Worm (Caenorhabditis elegans): ENCODE measurements around the gene R05H5.4.
A peak's percentile ranks its signal among the peaks of the same experiment; 100 is the strongest.

Gene R05H5.4

ce11 chrII:10172436-10172973 is 27.3 kb downstream of the R05H5.4 start, which contains the start of gene wbp-11:
Gene wbp-11, plus strand, starts transcription at chrII:10172923.
- TF ChIP-seq ceh-36 (tag; optimal IDR thresholded peaks at IDR 0.05) (no peak), B0310.2 (tag; optimal IDR thresholded peaks at IDR 0.05) (no peak), hnd-1 (tag; optimal IDR thresholded peaks at IDR 0.05) (no peak), tra-4 (tag; optimal IDR thresholded peaks at IDR 0.05) (no peak), tbx-11 (GFP tag; IDR thresholded peaks at IDR 0.05) (no peak), ets-7 (tag; optimal IDR thresholded peaks at IDR 0.05) (no peak), hmbx-1 (tag; optimal IDR thresholded peaks at IDR 0.05) (no peak), hmg-4 (GFP tag; optimal IDR thresholded peaks at IDR 0.05) (no peak), sea-1 (GFP tag; conservative IDR thresholded peaks at IDR 0.05) (no peak), tbx-37 (GFP tag; conservative IDR thresholded peaks at IDR 0.05) (no peak), pes-1 (GFP tag; IDR thresholded peaks at IDR 0.05) (no peak), scrt-1 (GFP tag; IDR thresholded peaks at IDR 0.05) (no peak), ama-1 (optimal IDR thresholded peaks at IDR 0.05) (no peak), flt-1 (GFP tag; IDR thresholded peaks at IDR 0.05) (no peak), aly-1 (tag; optimal IDR thresholded peaks at IDR 0.05) (no peak), ceh-13 (GFP tag; optimal IDR thresholded peaks at IDR 0.05) (no peak), F13C5.2 (tag; optimal IDR thresholded peaks at IDR 0.05) (no peak)

- TF ChIP-seq tbx-11 (GFP tag; IDR thresholded peaks at IDR 0.05) (no peak), hmbx-1 (tag; optimal IDR thresholded peaks at IDR 0.05) (no peak), scrt-1 (GFP tag; IDR thresholded peaks at IDR 0.05) (no peak), B0310.2 (tag; optimal IDR thresholded peaks at IDR 0.05) (no peak), F13C5.2 (tag; optimal IDR thresholded peaks at IDR 0.05) (no peak), ceh-36 (tag; optimal IDR thresholded peaks at IDR 0.05) (no peak), pes-1 (GFP tag; IDR thresholded peaks at IDR 0.05) (no peak), tra-4 (tag; optimal IDR thresholded peaks at IDR 0.05) (no peak), ets-7 (tag; optimal IDR thresholded peaks at IDR 0.05) (no peak), hnd-1 (tag; optimal IDR thresholded peaks at IDR 0.05) (no peak), ama-1 (optimal IDR thresholded peaks at IDR 0.05) (no peak), hmg-4 (GFP tag; optimal IDR thresholded peaks at IDR 0.05) (no peak), ceh-13 (GFP tag; optimal IDR thresholded peaks at IDR 0.05) (no peak), sea-1 (GFP tag; conservative IDR thresholded peaks at IDR 0.05) (no peak), flt-1 (GFP tag; IDR thresholded peaks at IDR 0.05) (no peak), tbx-37 (GFP tag; conservative IDR thresholded peaks at IDR 0.05) (no peak), aly-1 (tag; optimal IDR thresholded peaks at IDR 0.05) (no peak)
Measured at ce11 chrII:10170837-10171318, 28.9 kb downstream of the R05H5.4 start, which contains the start of gene gpd-4. Gene gpd-4, plus strand, starts transcription at chrII:10171268.

- peak; percentile 73; the same call in 1 of the 2 replicates for TF ChIP-seq scrt-1 (GFP tag; IDR thresholded peaks at IDR 0.05)
- peak; percentile 62 for TF ChIP-seq tra-4 (tag; optimal IDR thresholded peaks at IDR 0.05)
- peak; percentile 24 for TF ChIP-seq hnd-1 (tag; optimal IDR thresholded peaks at IDR 0.05)
- TF ChIP-seq hmg-4 (GFP tag; optimal IDR thresholded peaks at IDR 0.05): peak; percentile 93
- peak; percentile 87 for TF ChIP-seq aly-1 (tag; optimal IDR thresholded peaks at IDR 0.05)
- TF ChIP-seq ama-1 (optimal IDR thresholded peaks at IDR 0.05): no peak
- TF ChIP-seq B0310.2 (tag; optimal IDR thresholded peaks at IDR 0.05): peak; percentile 52
- peak; percentile 77 for TF ChIP-seq F13C5.2 (tag; optimal IDR thresholded peaks at IDR 0.05)
- TF ChIP-seq ceh-13 (GFP tag; optimal IDR thresholded peaks at IDR 0.05): no peak
- peak; percentile 26 for TF ChIP-seq hmbx-1 (tag; optimal IDR thresholded peaks at IDR 0.05)
- no peak for TF ChIP-seq tbx-11 (GFP tag; IDR thresholded peaks at IDR 0.05)
- no peak for TF ChIP-seq ets-7 (tag; optimal IDR thresholded peaks at IDR 0.05)
- peak; percentile 47 for TF ChIP-seq ceh-36 (tag; optimal IDR thresholded peaks at IDR 0.05)
- TF ChIP-seq pes-1 (GFP tag; IDR thresholded peaks at IDR 0.05): no peak
- 0 out of 2 replicates have a peak, but pooled peaks have one; percentile 39 for TF ChIP-seq sea-1 (GFP tag; conservative IDR thresholded peaks at IDR 0.05)
- no peak for TF ChIP-seq tbx-37 (GFP tag; conservative IDR thresholded peaks at IDR 0.05)
- peak; percentile 17; the same call in 1 of the 2 replicates for TF ChIP-seq flt-1 (GFP tag; IDR thresholded peaks at IDR 0.05)
Measured at ce11 chrII:10168905-10169782, 30.7 kb downstream of the R05H5.4 start, which contains the start of gene daf-19. Gene daf-19, minus strand, starts transcription at chrII:10169346.

ce11 chrII:10167731-10168130 is 32.1 kb downstream of the R05H5.4 start:
- TF ChIP-seq hnd-1 (tag; optimal IDR thresholded peaks at IDR 0.05) (no peak), tra-4 (tag; optimal IDR thresholded peaks at IDR 0.05) (no peak), flt-1 (GFP tag; IDR thresholded peaks at IDR 0.05) (no peak), sea-1 (GFP tag; conservative IDR thresholded peaks at IDR 0.05) (no peak), B0310.2 (tag; optimal IDR thresholded peaks at IDR 0.05) (no peak)

- TF ChIP-seq hnd-1 (tag; optimal IDR thresholded peaks at IDR 0.05): no peak
- TF ChIP-seq ets-7 (tag; optimal IDR thresholded peaks at IDR 0.05): no peak
- TF ChIP-seq F13C5.2 (tag; optimal IDR thresholded peaks at IDR 0.05): no peak
- no peak for TF ChIP-seq flt-1 (GFP tag; IDR thresholded peaks at IDR 0.05)
- no peak for TF ChIP-seq scrt-1 (GFP tag; IDR thresholded peaks at IDR 0.05)
- TF ChIP-seq hmbx-1 (tag; optimal IDR thresholded peaks at IDR 0.05): no peak
- TF ChIP-seq ceh-13 (GFP tag; optimal IDR thresholded peaks at IDR 0.05): no peak
- no peak for TF ChIP-seq tbx-11 (GFP tag; IDR thresholded peaks at IDR 0.05)
- no peak for TF ChIP-seq pes-1 (GFP tag; IDR thresholded peaks at IDR 0.05)
Measured at ce11 chrII:10166365-10166764, 33.4 kb downstream of the R05H5.4 start.

DNA sequence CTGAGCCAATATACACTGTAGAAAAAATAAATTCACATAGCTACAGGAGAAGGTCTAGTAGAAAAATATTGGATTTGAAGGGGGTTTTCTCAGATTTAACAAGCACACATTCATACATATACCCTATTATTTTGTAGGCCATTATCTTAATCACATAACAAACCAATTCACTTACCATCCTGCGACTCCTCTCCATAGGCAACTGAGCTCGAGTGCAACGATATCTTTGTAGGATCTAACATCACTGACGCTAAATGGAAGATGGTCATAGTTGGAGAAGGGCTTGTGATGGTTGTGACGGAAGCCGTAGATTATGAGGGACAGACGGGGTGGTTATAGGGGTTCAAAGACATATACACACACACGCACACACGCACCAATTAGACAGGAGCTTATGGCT is 35.7 kb downstream of the R05H5.4 start:
- TF ChIP-seq flt-1 (GFP tag; IDR thresholded peaks at IDR 0.05): no peak
- no peak for TF ChIP-seq ceh-13 (GFP tag; optimal IDR thresholded peaks at IDR 0.05)
- TF ChIP-seq ets-7 (tag; optimal IDR thresholded peaks at IDR 0.05): no peak
- TF ChIP-seq hmg-4 (GFP tag; optimal IDR thresholded peaks at IDR 0.05): no peak
- TF ChIP-seq tbx-37 (GFP tag; conservative IDR thresholded peaks at IDR 0.05): no peak

ce11 chrII:10162785-10163184 is 37.0 kb downstream of the R05H5.4 start:
- no peak for TF ChIP-seq ets-7 (tag; optimal IDR thresholded peaks at IDR 0.05)
- TF ChIP-seq tbx-11 (GFP tag; IDR thresholded peaks at IDR 0.05): peak; percentile 50; the same call in 1 of the 2 replicates

Measured in whole organism, early embryonic.